Fruit fly (Drosophila melanogaster) Kc167 (cell line): ENCODE measurements around the gene CG13722.

Experiments
- psq ChIP-seq: fragments of >200 bp; optimal IDR thresholded peaks from 2 replicates; lab custom pipeline; 2017; ENCODE audit warnings: missing external identifiers
- ttk ChIP-seq: sonication (Bioruptor generic); optimal IDR thresholded peaks from 2 replicates; lab custom pipeline; 2017; ENCODE audit warnings: missing external identifiers

DNA sequence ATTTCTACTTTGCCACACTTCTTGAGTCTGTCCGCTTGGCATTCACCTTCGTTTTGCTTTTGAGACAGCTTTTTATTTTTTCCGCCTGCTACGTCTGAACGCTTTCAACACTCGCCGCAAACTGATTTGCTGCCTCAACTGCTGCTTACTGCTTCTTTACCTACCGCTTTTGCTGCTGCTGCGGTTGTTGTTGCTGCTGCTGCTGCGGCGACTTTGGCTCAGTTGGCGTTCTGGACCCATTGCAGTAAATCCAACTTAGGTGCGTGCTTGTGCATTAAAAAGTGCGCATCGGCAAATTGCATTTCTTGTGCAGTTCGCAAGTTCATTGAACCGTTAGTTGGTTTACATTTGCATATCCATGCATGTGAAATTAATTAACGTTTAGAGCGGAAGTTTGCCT lies 17.5 kb upstream of the CG13722 start, which contains the start of gene NT1:
- TF ChIP-seq ttk (lab: Kevin White, UChicago) (no peak), psq (lab: Kevin White, UChicago) (no peak)
